Worm (Caenorhabditis elegans) whole organism, early embryonic: ENCODE data around the gene ubc-26.

Source experiments
- B0310.2 ChIP-seq: sonication (generic microtip); optimal IDR thresholded peaks from 2 replicates; lab custom pipeline; 2016; ENCODE audit warnings: mild to moderate bottlenecking, missing genetic modification characterization, missing compliant biosample characterization
- F13C5.2 ChIP-seq: sonication (generic microtip); optimal IDR thresholded peaks from 2 replicates; lab custom pipeline; 2017; ENCODE audit warnings: mild to moderate bottlenecking, missing genetic modification characterization, inconsistent platforms, missing compliant biosample characterization
- ama-1 ChIP-seq: fragments of 150-350 bp; optimal IDR thresholded peaks from 2 replicates; lab custom pipeline; 2014
- ceh-13 ChIP-seq: fragments of 200-800 bp; sonication (Bioruptor generic); optimal IDR thresholded peaks from 2 replicates; lab custom pipeline; 2018; ENCODE audit warnings: mild to moderate bottlenecking, missing genetic modification characterization, missing compliant biosample characterization
- ceh-36 ChIP-seq: sonication (generic microtip); optimal IDR thresholded peaks from 2 replicates; lab custom pipeline; 2016; ENCODE audit warnings: missing genetic modification characterization, inconsistent platforms, missing compliant biosample characterization
- ets-7 ChIP-seq: sonication (generic microtip); optimal IDR thresholded peaks from 2 replicates; lab custom pipeline; 2016; ENCODE audit warnings: missing genotype, missing genetic modification characterization, missing compliant biosample characterization
- flt-1 ChIP-seq: fragments of 200-800 bp; sonication (Bioruptor generic); IDR thresholded peaks from 2 replicates; pipeline ENCODE4 v1.3.6; 2022; ENCODE audit warnings: missing genetic modification characterization, missing compliant biosample characterization
- hmbx-1 ChIP-seq: sonication (generic microtip); optimal IDR thresholded peaks from 2 replicates; lab custom pipeline; 2016; ENCODE audit warnings: mild to moderate bottlenecking, missing genetic modification characterization, missing compliant biosample characterization
- hnd-1 ChIP-seq: sonication (generic microtip); optimal IDR thresholded peaks from 2 replicates; lab custom pipeline; 2016; ENCODE audit warnings: missing genetic modification characterization, missing compliant biosample characterization
- pes-1 ChIP-seq: fragments of 200-800 bp; sonication (Bioruptor generic); IDR thresholded peaks from 2 replicates; pipeline ENCODE4 v1.3.6; 2022; ENCODE audit warnings: missing genetic modification reagents, missing genetic modification characterization, missing compliant biosample characterization
- scrt-1 ChIP-seq: fragments of 200-800 bp; sonication (Bioruptor generic); IDR thresholded peaks from 2 replicates; pipeline ENCODE4 v1.3.6; 2022; ENCODE audit warnings: missing genetic modification characterization, missing compliant biosample characterization
- sea-1 ChIP-seq: fragments of 200-800 bp; sonication (Bioruptor generic); conservative IDR thresholded peaks from 2 replicates; pipeline ENCODE4 v1.3.6; 2022; ENCODE audit warnings: missing genetic modification characterization, missing compliant biosample characterization
- tbx-37 ChIP-seq: fragments of 200-800 bp; sonication (Bioruptor generic); conservative IDR thresholded peaks from 2 replicates; pipeline ENCODE4 v1.3.6; 2022; ENCODE audit warnings: missing genetic modification reagents, missing genetic modification characterization, missing compliant biosample characterization
- tra-4 ChIP-seq: sonication (generic microtip); optimal IDR thresholded peaks from 2 replicates; lab custom pipeline; 2017; ENCODE audit warnings: missing genetic modification characterization, missing compliant biosample characterization

- TF ChIP-seq hnd-1 (tag; lab: Kevin White, UChicago): no peak
- no peak for TF ChIP-seq ceh-36 (tag; lab: Kevin White, UChicago)
- TF ChIP-seq tbx-37 (GFP tag; lab: Robert Waterston, UW): no peak
- no peak for TF ChIP-seq ama-1 (lab: Kevin White, UChicago)
- no peak for TF ChIP-seq ets-7 (tag; lab: Kevin White, UChicago)
- no peak for TF ChIP-seq ceh-13 (GFP tag; lab: Kevin White, UChicago)
- TF ChIP-seq sea-1 (GFP tag; lab: Robert Waterston, UW): no peak
- no peak for TF ChIP-seq pes-1
- TF ChIP-seq F13C5.2 (tag; lab: Kevin White, UChicago): no peak
- TF ChIP-seq tra-4 (tag; lab: Kevin White, UChicago): no peak
- no peak for TF ChIP-seq scrt-1 (GFP tag; lab: Robert Waterston, UW)
- no peak for TF ChIP-seq B0310.2
- TF ChIP-seq flt-1 (GFP tag; lab: Robert Waterston, UW): no peak
- no peak for TF ChIP-seq hmbx-1 (tag; lab: Kevin White, UChicago)
Observed at ce11 chrII:2919074-2919857, 19.1 kb upstream of the ubc-26 start, which contains the start of the genes ncap-1 and Y110A2AR.1.
